Worm (Caenorhabditis elegans): Measurements from ENCODE around the gene Y97E10AR.2.

- no peak for TF ChIP-seq elt-1 (tag; optimal IDR thresholded peaks at IDR 0.05)
- no peak for TF ChIP-seq ceh-9 (tag; optimal IDR thresholded peaks at IDR 0.05)
- no peak for TF ChIP-seq zag-1 (tag; optimal IDR thresholded peaks at IDR 0.05)
- TF ChIP-seq fkh-10 (GFP tag; optimal IDR thresholded peaks at IDR 0.05) = no peak
- TF ChIP-seq unc-62 (GFP tag; optimal IDR thresholded peaks at IDR 0.05) = no peak
- TF ChIP-seq nhr-11 (tag; optimal IDR thresholded peaks at IDR 0.05) = no peak
- no peak for TF ChIP-seq fos-1 (tag; optimal IDR thresholded peaks at IDR 0.05)
- no peak for TF ChIP-seq nhr-12 (tag; optimal IDR thresholded peaks at IDR 0.05)
Observed at ce11 chrV:7994570-7994969, 1.4 kb upstream of the Y97E10AR.2 start, which contains the start of gene ceh-76.
